Fruit fly (Drosophila melanogaster): ENCODE measurements around the gene CG11050.
A peak's percentile ranks its signal among the peaks of the same experiment; 100 is the strongest.

The CG11050 gene

DNA sequence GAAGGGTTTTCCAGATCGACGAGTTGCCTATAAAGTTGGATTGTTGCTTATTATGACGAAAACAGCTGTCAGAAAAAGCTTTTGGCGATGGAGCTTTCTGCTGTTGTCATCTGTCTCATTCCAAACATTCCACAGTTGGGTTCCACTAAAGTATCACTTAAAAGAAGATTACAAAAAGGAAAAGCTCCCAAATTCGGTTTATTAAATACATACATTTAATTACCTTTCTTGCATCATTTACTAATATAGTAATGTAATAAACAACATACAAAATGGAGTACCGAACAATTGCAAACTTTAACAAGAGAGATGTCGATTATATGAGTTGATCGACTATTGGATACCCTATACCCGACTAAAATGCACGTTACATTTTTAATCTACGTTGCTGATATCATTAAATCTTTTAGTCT, 45.5 kb downstream of the CG11050 start, which contains the start of gene CG31633:
Gene CG31633 (minus strand): TSS at position 58 of the 413 bp plus-strand sequence.
- TF ChIP-seq HLH4C (GFP tag; IDR thresholded peaks at IDR 0.05; ENCODE audit: partially characterized antibody), result peak; percentile 94
- TF ChIP-seq sd (tag; optimal IDR thresholded peaks at IDR 0.05), result peak; percentile 89
- TF ChIP-seq sna (GFP tag; IDR thresholded peaks at IDR 0.05; ENCODE audit: partially characterized antibody), result peak; percentile 78; the same call in 1 of the 2 replicates
- peak; percentile 55 for TF ChIP-seq Med (GFP tag)
- no peak for TF ChIP-seq wdn (GFP tag; IDR thresholded peaks at IDR 0.05)
- no peak for TF ChIP-seq NfI (GFP tag; optimal IDR thresholded peaks at IDR 0.05)
- no peak for TF ChIP-seq CG7839 (tag; optimal IDR thresholded peaks at IDR 0.05)
- peak; percentile 40; the same call in 1 of the 2 replicates for TF ChIP-seq inv (GFP tag; IDR thresholded peaks at IDR 0.05; ENCODE audit: partially characterized antibody)
- TF ChIP-seq tna (GFP tag; IDR thresholded peaks at IDR 0.05; ENCODE audit: partially characterized antibody), result peak; percentile 95
- TF ChIP-seq Bteb2 (GFP tag; optimal IDR thresholded peaks at IDR 0.05), result no peak
- no peak for TF ChIP-seq salm (tag; optimal IDR thresholded peaks at IDR 0.05)
- no peak for TF ChIP-seq abd-A (tag; optimal IDR thresholded peaks at IDR 0.05)
- TF ChIP-seq row (GFP tag; IDR thresholded peaks at IDR 0.05), result 0 out of 3 replicates have a peak, but pooled peaks have one; percentile 15
- no peak for TF ChIP-seq CG10462 (GFP tag; optimal IDR thresholded peaks at IDR 0.05)
- no peak for TF ChIP-seq scrt (GFP tag; optimal IDR thresholded peaks at IDR 0.05)
- TF ChIP-seq vnd (GFP tag; IDR thresholded peaks at IDR 0.05; ENCODE audit: partially characterized antibody), result peak; percentile 77
- TF ChIP-seq CG8290 (GFP tag; optimal IDR thresholded peaks at IDR 0.05), result peak; percentile 42
- TF ChIP-seq CG8290 (tag; optimal IDR thresholded peaks at IDR 0.05), result no peak
- peak; percentile 85 for TF ChIP-seq hb (GFP tag; IDR thresholded peaks at IDR 0.05; ENCODE audit: partially characterized antibody)
- TF ChIP-seq Gug (GFP tag; IDR thresholded peaks at IDR 0.05), result no peak
- TF ChIP-seq gro (GFP tag; optimal IDR thresholded peaks at IDR 0.05), result no peak
- TF ChIP-seq toy (GFP tag; IDR thresholded peaks at IDR 0.05), result no peak
- TF ChIP-seq CG1603 (tag; optimal IDR thresholded peaks at IDR 0.05), result no peak
- no peak for TF ChIP-seq Side (GFP tag; optimal IDR thresholded peaks at IDR 0.05)
- no peak for TF ChIP-seq CG17186 (GFP tag; optimal IDR thresholded peaks at IDR 0.05)
- TF ChIP-seq seq (GFP tag; IDR thresholded peaks at IDR 0.05), result no peak
- peak; percentile 91 for TF ChIP-seq nerfin-2 (GFP tag; IDR thresholded peaks at IDR 0.05; ENCODE audit: partially characterized antibody)
- TF ChIP-seq CG13287 (GFP tag; IDR thresholded peaks at IDR 0.05; ENCODE audit: partially characterized antibody), result peak; percentile 84
- no peak for TF ChIP-seq CG15479 (GFP tag; optimal IDR thresholded peaks at IDR 0.05)
- TF ChIP-seq dpn (GFP tag; optimal IDR thresholded peaks at IDR 0.05), result no peak
- no peak for TF ChIP-seq CG11504 (tag; optimal IDR thresholded peaks at IDR 0.05)
- no peak for TF ChIP-seq ab (GFP tag; optimal IDR thresholded peaks at IDR 0.05)
- TF ChIP-seq hbn (GFP tag; IDR thresholded peaks at IDR 0.05; ENCODE audit: partially characterized antibody), result peak; percentile 56; the same call in 1 of the 2 replicates
- TF ChIP-seq CG4707 (GFP tag; optimal IDR thresholded peaks at IDR 0.05), result no peak
- TF ChIP-seq crp (GFP tag; optimal IDR thresholded peaks at IDR 0.05), result peak in 1 of 2 experiments; percentile 79
- peak; percentile 96 for TF ChIP-seq pfk (GFP tag; optimal IDR thresholded peaks at IDR 0.05)
- TF ChIP-seq zen2 (GFP tag; IDR thresholded peaks at IDR 0.05; ENCODE audit: partially characterized antibody), result peak; percentile 53; the same call in 2 of the 3 replicates
- no peak for TF ChIP-seq ase (GFP tag; IDR thresholded peaks at IDR 0.05)
- no peak for TF ChIP-seq Dip2 (GFP tag; IDR thresholded peaks at IDR 0.05)
- TF ChIP-seq CG9437 (GFP tag; optimal IDR thresholded peaks at IDR 0.05), result no peak
- no peak for TF ChIP-seq esg (GFP tag; conservative IDR thresholded peaks at IDR 0.05)
- TF ChIP-seq Bgb (GFP tag; IDR thresholded peaks at IDR 0.05; ENCODE audit: partially characterized antibody), result peak; percentile 73
- no peak for TF ChIP-seq CrebB (tag; optimal IDR thresholded peaks at IDR 0.05)
- peak; percentile 54; the same call in 1 of the 2 replicates for TF ChIP-seq MBD-R2 (GFP tag; IDR thresholded peaks at IDR 0.05)
- TF ChIP-seq cato (GFP tag; optimal IDR thresholded peaks at IDR 0.05; ENCODE audit: borderline replicate concordance), result no peak
- peak; percentile 91 for TF ChIP-seq CG34224 (GFP tag; IDR thresholded peaks at IDR 0.05; ENCODE audit: partially characterized antibody)
- peak; percentile 75 for TF ChIP-seq Scr (GFP tag; IDR thresholded peaks at IDR 0.05; ENCODE audit: partially characterized antibody)
- no peak for TF ChIP-seq Spps (tag; optimal IDR thresholded peaks at IDR 0.05)
- no peak for TF ChIP-seq pnt (GFP tag; optimal IDR thresholded peaks at IDR 0.05)

Measured in whole organism, embryonic.